Worm (Caenorhabditis elegans) whole organism, early embryonic: ENCODE measurements around the gene Y34F4.3.

Experiments
- ama-1 ChIP-seq: fragments of 150-350 bp; optimal IDR thresholded peaks from 2 replicates; lab custom pipeline; 2014
- ceh-13 ChIP-seq: fragments of 200-800 bp; sonication (Bioruptor generic); optimal IDR thresholded peaks from 2 replicates; lab custom pipeline; 2018; ENCODE audit warnings: mild to moderate bottlenecking, missing genetic modification characterization, missing compliant biosample characterization
- ets-7 ChIP-seq: sonication (generic microtip); optimal IDR thresholded peaks from 2 replicates; lab custom pipeline; 2016; ENCODE audit warnings: missing genotype, missing genetic modification characterization, missing compliant biosample characterization
- flt-1 ChIP-seq: fragments of 200-800 bp; sonication (Bioruptor generic); IDR thresholded peaks from 2 replicates; pipeline ENCODE4 v1.3.6; 2022; ENCODE audit warnings: missing genetic modification characterization, missing compliant biosample characterization
- hmg-4 ChIP-seq: fragments of 200-800 bp; sonication (Bioruptor generic); optimal IDR thresholded peaks from 2 replicates; lab custom pipeline; 2018; ENCODE audit warnings: mild to moderate bottlenecking, missing genetic modification characterization, missing compliant biosample characterization
- hnd-1 ChIP-seq: sonication (generic microtip); optimal IDR thresholded peaks from 2 replicates; lab custom pipeline; 2016; ENCODE audit warnings: missing genetic modification characterization, missing compliant biosample characterization
- tbx-11 ChIP-seq: fragments of 200-800 bp; sonication (Bioruptor generic); IDR thresholded peaks from 2 replicates; pipeline ENCODE4 v1.3.6; 2022; ENCODE audit warnings: missing genetic modification characterization, missing compliant biosample characterization
- tbx-37 ChIP-seq: fragments of 200-800 bp; sonication (Bioruptor generic); conservative IDR thresholded peaks from 2 replicates; pipeline ENCODE4 v1.3.6; 2022; ENCODE audit warnings: missing genetic modification reagents, missing genetic modification characterization, missing compliant biosample characterization

ce11 chrIII:1037173-1037572 is 21.2 kb upstream of the Y34F4.3 start, which contains the start of the genes chin-1 and BE0003N10.1:
- TF ChIP-seq tbx-37: no peak
- TF ChIP-seq ets-7 (tag; lab: Kevin White, UChicago): no peak
- TF ChIP-seq tbx-11 (GFP tag; lab: Robert Waterston, UW): no peak
- TF ChIP-seq ama-1 (lab: Kevin White, UChicago): no peak
- no peak for TF ChIP-seq ceh-13 (GFP tag; lab: Kevin White, UChicago)
- no peak for TF ChIP-seq hnd-1
- no peak for TF ChIP-seq hmg-4 (GFP tag; lab: Kevin White, UChicago)
- TF ChIP-seq flt-1 (GFP tag; lab: Robert Waterston, UW): no peak
